Fruit fly (Drosophila melanogaster) whole organism, embryonic: ENCODE results near the gene twe.

Experiments used
- Abd-B ChIP-seq: fragments of 200-800 bp; sonication (Bioruptor generic); optimal IDR thresholded peaks from 2 replicates; lab custom pipeline; 2018; ENCODE audit warnings: missing biosample characterization, mild to moderate bottlenecking, missing genetic modification characterization, moderate library complexity
- C15 ChIP-seq: fragments of 200-800 bp; sonication (Bioruptor generic); IDR thresholded peaks from 3 replicates; pipeline ENCODE4 v1.3.6; 2022; ENCODE audit warnings: missing biosample characterization, missing genetic modification characterization
- CG10274 ChIP-seq: fragments of 200-800 bp; sonication (Bioruptor generic); optimal IDR thresholded peaks from 3 replicates; lab custom pipeline; 2017; ENCODE audit warnings: missing biosample characterization, mild to moderate bottlenecking, missing genetic modification characterization
- CG10565 ChIP-seq: fragments of 200-800 bp; sonication (Bioruptor generic); optimal IDR thresholded peaks from 3 replicates; lab custom pipeline; 2016; ENCODE audit warnings: missing biosample characterization, mild to moderate bottlenecking, missing genetic modification characterization
- CG12299 ChIP-seq: fragments of 200-800 bp; sonication (Bioruptor generic); optimal IDR thresholded peaks from 2 replicates; lab custom pipeline; 2018; ENCODE audit warnings: missing biosample characterization, mild to moderate bottlenecking, missing genetic modification characterization
- CG14441 ChIP-seq: fragments of 200-800 bp; sonication (Bioruptor generic); IDR thresholded peaks from 2 replicates; pipeline ENCODE4 v1.3.6; 2022; ENCODE audit warnings: missing biosample characterization, missing genetic modification characterization
- CG14860 ChIP-seq: fragments of 200-800 bp; sonication (Bioruptor generic); IDR thresholded peaks from 3 replicates; pipeline ENCODE4 v1.3.6; 2022; ENCODE audit warnings: missing biosample characterization, missing genetic modification characterization; ENCODE audit not compliant: partially characterized antibody
- CG15514 ChIP-seq: fragments of 200-800 bp; sonication (Bioruptor generic); optimal IDR thresholded peaks from 3 replicates; lab custom pipeline; 2017; ENCODE audit warnings: missing biosample characterization, missing genetic modification characterization, mild to moderate bottlenecking, moderate library complexity, missing genetic modification reagents
- CG17328 ChIP-seq: fragments of 200-800 bp; sonication (Bioruptor generic); IDR thresholded peaks from 2 replicates; pipeline ENCODE4 v1.3.6; 2022; ENCODE audit warnings: missing biosample characterization, missing genetic modification characterization
- CG17802 ChIP-seq: fragments of 200-800 bp; sonication (Bioruptor generic); optimal IDR thresholded peaks from 2 replicates; lab custom pipeline; 2018; ENCODE audit warnings: missing biosample characterization, mild to moderate bottlenecking, missing genetic modification characterization, moderate library complexity
- CG18619 ChIP-seq: fragments of 200-800 bp; sonication (Bioruptor generic); optimal IDR thresholded peaks from 3 replicates; lab custom pipeline; 2017; ENCODE audit warnings: missing biosample characterization, mild to moderate bottlenecking, missing genetic modification characterization
- CG2199 ChIP-seq: fragments of 200-800 bp; sonication (Bioruptor generic); IDR thresholded peaks from 3 replicates; pipeline ENCODE4 v1.3.6; 2022; ENCODE audit warnings: missing biosample characterization, missing genetic modification characterization
- CG3065 ChIP-seq: fragments of 200-800 bp; sonication (Bioruptor generic); optimal IDR thresholded peaks from 2 replicates; lab custom pipeline; 2016; ENCODE audit warnings: missing biosample characterization, missing genetic modification characterization
- CG34422 ChIP-seq: fragments of 200-800 bp; sonication (Bioruptor generic); IDR thresholded peaks from 3 replicates; pipeline ENCODE4 v1.3.6; 2022; ENCODE audit warnings: missing biosample characterization, missing genetic modification characterization
- CG42726 ChIP-seq: fragments of 200-800 bp; sonication (Bioruptor generic); IDR thresholded peaks from 2 replicates; pipeline ENCODE4 v1.3.6; 2022; ENCODE audit warnings: missing biosample characterization, missing genetic modification characterization; ENCODE audit not compliant: partially characterized antibody
- CG4617 ChIP-seq: fragments of 200-800 bp; sonication (Bioruptor generic); optimal IDR thresholded peaks from 3 replicates; lab custom pipeline; 2016; ENCODE audit warnings: missing biosample characterization, missing genetic modification characterization, borderline replicate concordance
- CG4854 ChIP-seq: fragments of 200-800 bp; sonication (Bioruptor generic); optimal IDR thresholded peaks from 2 replicates; lab custom pipeline; 2016; ENCODE audit warnings: missing biosample characterization, missing genetic modification characterization, inconsistent platforms
- CG5245 ChIP-seq: fragments of 200-800 bp; sonication (Bioruptor generic); optimal IDR thresholded peaks from 3 replicates; lab custom pipeline; 2016; ENCODE audit warnings: missing biosample characterization, missing genetic modification characterization
- CG6272 ChIP-seq: fragments of 200-800 bp; sonication (Bioruptor generic); IDR thresholded peaks from 2 replicates; pipeline ENCODE4 v1.3.6; 2022; ENCODE audit warnings: missing biosample characterization, missing genetic modification characterization
- CG7271 ChIP-seq: fragments of 200-800 bp; sonication (Bioruptor generic); optimal IDR thresholded peaks from 2 replicates; lab custom pipeline; 2018; ENCODE audit warnings: missing biosample characterization, mild to moderate bottlenecking, missing genetic modification characterization, moderate library complexity
- CG7745 ChIP-seq: fragments of 200-800 bp; sonication (Bioruptor generic); optimal IDR thresholded peaks from 2 replicates; lab custom pipeline; 2018; ENCODE audit warnings: missing biosample characterization, mild to moderate bottlenecking, missing genetic modification characterization, moderate library complexity
- CG8281 ChIP-seq: fragments of 200-800 bp; sonication (Bioruptor generic); optimal IDR thresholded peaks from 2 replicates; lab custom pipeline; 2018; ENCODE audit warnings: missing biosample characterization, mild to moderate bottlenecking, missing genetic modification characterization, moderate library complexity
- CHES-1-like ChIP-seq: fragments of 200-800 bp; sonication (Bioruptor generic); optimal IDR thresholded peaks from 2 replicates; lab custom pipeline; 2016; ENCODE audit warnings: missing biosample characterization, missing genetic modification characterization
- Chrac-16 ChIP-seq: fragments of 200-800 bp; sonication (Bioruptor generic); optimal IDR thresholded peaks from 3 replicates; lab custom pipeline; 2016; ENCODE audit warnings: missing biosample characterization, missing genetic modification characterization
- D19B ChIP-seq: fragments of 200-800 bp; sonication (Bioruptor generic); optimal IDR thresholded peaks from 2 replicates; lab custom pipeline; 2017; ENCODE audit warnings: missing biosample characterization, mild to moderate bottlenecking, missing genetic modification characterization
- Dip2 ChIP-seq: fragments of 200-800 bp; sonication (Bioruptor generic); IDR thresholded peaks from 2 replicates; pipeline ENCODE4 v1.3.6; 2022; ENCODE audit warnings: missing biosample characterization, missing genetic modification characterization
- Gsc ChIP-seq: fragments of 200-800 bp; sonication (Bioruptor generic); IDR thresholded peaks from 2 replicates; pipeline ENCODE4 v1.3.6; 2022; ENCODE audit warnings: missing biosample characterization, missing genetic modification characterization
- Hr3 ChIP-seq: fragments of 200-800 bp; sonication (Bioruptor generic); optimal IDR thresholded peaks from 3 replicates; lab custom pipeline; 2016; ENCODE audit warnings: missing biosample characterization, missing genetic modification characterization
- Kr ChIP-seq: fragments of 200-800 bp; sonication (Bioruptor generic); optimal IDR thresholded peaks from 2 replicates; lab custom pipeline; 2017; ENCODE audit warnings: missing biosample characterization, mild to moderate bottlenecking, missing genetic modification characterization
- Lhr ChIP-seq: fragments of 200-800 bp; sonication (Bioruptor generic); optimal IDR thresholded peaks from 3 replicates; lab custom pipeline; 2017; ENCODE audit warnings: mild to moderate bottlenecking, missing biosample characterization, missing genetic modification reagents, missing genetic modification characterization
- Neu2 ChIP-seq: fragments of 200-800 bp; sonication (Bioruptor generic); optimal IDR thresholded peaks from 3 replicates; lab custom pipeline; 2016; ENCODE audit warnings: missing biosample characterization, missing genetic modification characterization, borderline replicate concordance
- ato ChIP-seq: fragments of 200-800 bp; sonication (Bioruptor generic); IDR thresholded peaks from 2 replicates; pipeline ENCODE4 v1.3.6; 2022; ENCODE audit warnings: missing biosample characterization, missing genetic modification characterization; ENCODE audit not compliant: partially characterized antibody
- chif ChIP-seq, 2 experiments: fragments of 200-800 bp; sonication (Bioruptor generic); optimal IDR thresholded peaks; 3 replicates each; lab custom pipeline; 2016; ENCODE audit warnings: missing biosample characterization in 2 of 2, missing genetic modification characterization in 2 of 2
- crc ChIP-seq: fragments of 200-800 bp; sonication (Bioruptor generic); optimal IDR thresholded peaks from 2 replicates; lab custom pipeline; 2016; ENCODE audit warnings: missing biosample characterization, missing genetic modification characterization
- crol ChIP-seq: fragments of 200-800 bp; sonication (Bioruptor generic); IDR thresholded peaks from 2 replicates; pipeline ENCODE4 v1.3.6; 2022; ENCODE audit warnings: missing biosample characterization, missing genetic modification characterization
- dan ChIP-seq: fragments of 200-800 bp; sonication (Bioruptor generic); IDR thresholded peaks from 2 replicates; pipeline ENCODE4 v1.3.6; 2022; ENCODE audit warnings: missing biosample characterization, missing genetic modification characterization
- danr ChIP-seq: fragments of 200-800 bp; sonication (Bioruptor generic); IDR thresholded peaks from 2 replicates; pipeline ENCODE4 v1.3.6; 2022; ENCODE audit warnings: missing biosample characterization, missing genetic modification characterization
- dati ChIP-seq: fragments of 200-800 bp; sonication (Bioruptor generic); IDR thresholded peaks from 2 replicates; pipeline ENCODE4 v1.3.6; 2022; ENCODE audit warnings: missing biosample characterization, missing genetic modification characterization
- dimm ChIP-seq: fragments of 200-800 bp; sonication (Bioruptor generic); IDR thresholded peaks from 2 replicates; pipeline ENCODE4 v1.3.6; 2022; ENCODE audit warnings: missing biosample characterization, missing genetic modification characterization
- gro ChIP-seq: fragments of 200-800 bp; sonication (Bioruptor generic); optimal IDR thresholded peaks from 2 replicates; lab custom pipeline; 2016; ENCODE audit warnings: missing biosample characterization, missing genetic modification characterization
- gt ChIP-seq: fragments of 200-800 bp; sonication (Bioruptor generic); IDR thresholded peaks from 2 replicates; pipeline ENCODE4 v1.3.6; 2022; ENCODE audit warnings: missing biosample characterization, missing genetic modification characterization
- ham ChIP-seq: fragments of 200-800 bp; sonication (Bioruptor generic); IDR thresholded peaks from 2 replicates; pipeline ENCODE4 v1.3.6; 2022; ENCODE audit warnings: missing biosample characterization, missing genetic modification characterization
- kni ChIP-seq: fragments of 200-800 bp; sonication (Bioruptor generic); optimal IDR thresholded peaks from 3 replicates; lab custom pipeline; 2017; ENCODE audit warnings: mild to moderate bottlenecking, missing biosample characterization, missing genetic modification reagents, missing genetic modification characterization
- luna ChIP-seq: fragments of 200-800 bp; sonication (Bioruptor generic); optimal IDR thresholded peaks from 2 replicates; lab custom pipeline; 2016; ENCODE audit warnings: missing biosample characterization, missing genetic modification characterization
- pita ChIP-seq: fragments of 200-800 bp; sonication (Bioruptor generic); optimal IDR thresholded peaks from 2 replicates; lab custom pipeline; 2017; ENCODE audit warnings: missing biosample characterization, mild to moderate bottlenecking, missing genetic modification characterization
- salm ChIP-seq: fragments of 200-800 bp; sonication (Bioruptor generic); optimal IDR thresholded peaks from 2 replicates; lab custom pipeline; 2018; ENCODE audit warnings: missing biosample characterization, mild to moderate bottlenecking, missing genetic modification characterization
- sqz ChIP-seq: fragments of 200-800 bp; sonication (Bioruptor generic); optimal IDR thresholded peaks from 3 replicates; lab custom pipeline; 2018; ENCODE audit warnings: missing biosample characterization, mild to moderate bottlenecking, missing genetic modification characterization
- tll ChIP-seq, 2 experiments: fragments of 200-800 bp in 1 of 2; fragments of >200 bp in 1 of 2; sonication (Bioruptor generic) in 1 of 2; optimal IDR thresholded peaks; 2 replicates each; lab custom pipeline; 2017 to 2019; ENCODE audit warnings: missing biosample characterization in 2 of 2, missing genetic modification characterization in 2 of 2, mild to moderate bottlenecking in 1 of 2, moderate library complexity in 1 of 2
- z ChIP-seq: fragments of 200-800 bp; sonication (Bioruptor generic); IDR thresholded peaks from 3 replicates; pipeline ENCODE4 v1.3.6; 2022; ENCODE audit warnings: missing biosample characterization, missing genetic modification characterization

Gene twe

DNA sequence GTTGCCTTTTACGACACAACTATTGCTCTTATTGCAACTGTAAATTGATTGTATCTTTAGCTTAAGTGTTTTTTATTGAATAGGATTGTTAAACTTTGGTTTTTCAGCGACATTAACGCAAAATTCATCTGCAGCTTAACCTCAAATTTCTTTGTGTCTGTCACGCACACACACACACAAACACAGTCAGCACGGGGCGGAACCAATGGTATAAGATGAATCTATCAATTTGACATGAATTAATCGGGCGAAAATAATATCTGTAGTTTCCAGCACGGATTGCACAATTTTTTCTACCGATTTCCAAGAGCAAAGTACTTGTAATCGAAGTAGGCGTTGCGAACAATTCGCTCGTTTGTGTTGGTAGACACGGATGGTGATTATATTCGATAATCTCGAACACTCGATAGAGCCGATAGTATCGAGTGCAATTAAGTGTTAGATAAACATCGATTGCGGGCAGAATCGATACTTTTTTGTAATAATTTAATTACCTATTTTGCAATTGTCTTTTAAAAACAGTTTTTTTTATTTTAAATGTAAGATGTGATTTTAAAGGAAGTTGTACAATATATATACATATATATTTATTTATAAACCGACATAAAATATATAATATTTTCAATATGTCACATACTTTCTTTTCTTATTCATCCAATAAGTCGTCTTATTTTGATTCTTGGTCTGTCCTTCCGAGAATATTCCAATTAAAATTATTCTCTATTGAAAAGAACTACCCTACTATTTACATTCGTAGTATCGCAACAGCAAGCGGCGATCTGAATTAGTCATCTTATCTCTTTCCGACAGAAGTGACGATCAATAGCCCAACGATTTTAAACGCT lies 4.2 kb downstream of the twe start, which contains the start of the genes PRL-1 and EndoGI (continued):
- TF ChIP-seq D19B (GFP tag; lab: Kevin White, UChicago) (no peak), Kr (GFP tag; lab: Kevin White, UChicago) (no peak), CHES-1-like (no peak), CG18619 (GFP tag; lab: Kevin White, UChicago) (peak; percentile 60), CG15514 (peak; percentile 74), salm (tag; lab: Kevin White, UChicago) (peak; percentile 61), crol (GFP tag; lab: Robert Waterston, UW) (no peak), kni (no peak), CG7745 (tag; lab: Kevin White, UChicago) (no peak), luna (no peak), sqz (GFP tag; lab: Kevin White, UChicago) (peak; percentile 59), danr (GFP tag; lab: Robert Waterston, UW) (no peak), CG42726 (peak; percentile 98), crc (no peak), Hr3 (GFP tag; lab: Kevin White, UChicago) (peak; percentile 60), CG7271 (tag; lab: Kevin White, UChicago) (no peak), z (GFP tag; lab: Robert Waterston, UW) (no peak), Abd-B (GFP tag; lab: Kevin White, UChicago) (no peak), gt (GFP tag; lab: Robert Waterston, UW) (no peak), CG34422 (GFP tag; lab: Robert Waterston, UW) (peak; percentile 47; the same call in 1 of the 3 replicates), CG5245 (GFP tag; lab: Kevin White, UChicago) (no peak), CG2199 (peak; percentile 12; the same call in 1 of the 3 replicates), CG4854 (no peak), CG3065 (GFP tag; lab: Kevin White, UChicago) (peak; percentile 40), CG8281 (tag; lab: Kevin White, UChicago) (no peak), CG6272 (no peak), CG17802 (tag; lab: Kevin White, UChicago) (no peak), CG10274 (GFP tag; lab: Kevin White, UChicago) (no peak), CG12299 (tag; lab: Kevin White, UChicago) (peak; percentile 78), ato (GFP tag; lab: Robert Waterston, UW) (peak; percentile 100), CG14860 (peak; percentile 100), CG14441 (GFP tag; lab: Robert Waterston, UW) (peak; percentile 59; the same call in 1 of the 2 replicates), CG4617 (GFP tag; lab: Kevin White, UChicago) (peak; percentile 81), dan (GFP tag; lab: Robert Waterston, UW) (no peak), C15 (GFP tag; lab: Robert Waterston, UW) (0 out of 3 replicates have a peak, but pooled peaks have one; percentile 65), CG10565 (GFP tag; lab: Kevin White, UChicago) (no peak), dati (GFP tag; lab: Robert Waterston, UW) (no peak; the same call in 1 of the 2 replicates), Gsc (GFP tag; lab: Robert Waterston, UW) (no peak), Dip2 (no peak), tll (GFP tag; optimal IDR thresholded peaks at IDR 0.05; lab: Kevin White, UChicago) (no peak), dimm (GFP tag; lab: Robert Waterston, UW) (no peak), CG17328 (GFP tag; lab: Robert Waterston, UW) (peak; percentile 80), gro (GFP tag; lab: Kevin White, UChicago) (peak; percentile 6), Neu2 (GFP tag; lab: Kevin White, UChicago) (no peak), chif (GFP tag; optimal IDR thresholded peaks at IDR 0.05; lab: Kevin White, UChicago) (no peak), ham (GFP tag; lab: Robert Waterston, UW) (no peak), pita (no peak), Chrac-16 (GFP tag; lab: Kevin White, UChicago) (peak; percentile 49), Lhr (GFP tag; lab: Kevin White, UChicago) (peak; percentile 4)
